Fruit fly (Drosophila melanogaster) whole organism, prepupa: ENCODE results near the gene CG6654.

Experiments
- CG10669 ChIP-seq: fragments of 200-800 bp; sonication (Bioruptor generic); optimal IDR thresholded peaks from 3 replicates; lab custom pipeline; 2018; ENCODE audit warnings: missing biosample characterization, mild to moderate bottlenecking, missing genetic modification characterization, moderate library complexity
- CG11902 ChIP-seq: fragments of 200-800 bp; sonication (Bioruptor generic); optimal IDR thresholded peaks from 3 replicates; lab custom pipeline; 2016; ENCODE audit warnings: missing biosample characterization, missing genetic modification characterization
- CG15336 ChIP-seq: fragments of 200-800 bp; sonication (Bioruptor generic); IDR thresholded peaks from 2 replicates; pipeline ENCODE4 v1.3.6; 2022; ENCODE audit warnings: missing biosample characterization, missing genetic modification characterization
- CG1621 ChIP-seq: fragments of 200-800 bp; sonication (Bioruptor generic); optimal IDR thresholded peaks from 3 replicates; lab custom pipeline; 2018; ENCODE audit warnings: missing biosample characterization, mild to moderate bottlenecking, missing genetic modification characterization
- CG32006 ChIP-seq: fragments of 200-800 bp; sonication (Bioruptor generic); optimal IDR thresholded peaks from 3 replicates; lab custom pipeline; 2017; ENCODE audit warnings: missing biosample characterization, mild to moderate bottlenecking, missing genetic modification characterization
- CG34406 ChIP-seq: fragments of 200-800 bp; sonication (Bioruptor generic); optimal IDR thresholded peaks from 3 replicates; lab custom pipeline; 2016; ENCODE audit warnings: missing biosample characterization, missing genetic modification characterization
- CG4318 ChIP-seq: fragments of 200-800 bp; sonication (Bioruptor generic); optimal IDR thresholded peaks from 3 replicates; lab custom pipeline; 2017; ENCODE audit warnings: missing biosample characterization, mild to moderate bottlenecking, missing genetic modification characterization
- CG6163 ChIP-seq: fragments of 200-800 bp; sonication (Bioruptor generic); IDR thresholded peaks from 3 replicates; pipeline ENCODE4 v1.3.6; 2022; ENCODE audit warnings: missing biosample characterization, missing genetic modification characterization
- CG7368 ChIP-seq: fragments of 200-800 bp; sonication (Bioruptor generic); optimal IDR thresholded peaks from 3 replicates; lab custom pipeline; 2016; ENCODE audit warnings: missing biosample characterization, missing genetic modification characterization
- CG8319 ChIP-seq: fragments of 200-800 bp; sonication (Bioruptor generic); optimal IDR thresholded peaks from 3 replicates; lab custom pipeline; 2016; ENCODE audit warnings: missing biosample characterization, missing genetic modification characterization
- CG9139 ChIP-seq: fragments of 200-800 bp; sonication (Bioruptor generic); optimal IDR thresholded peaks from 3 replicates; lab custom pipeline; 2017; ENCODE audit warnings: missing biosample characterization, mild to moderate bottlenecking, missing genetic modification characterization
- Eip78C ChIP-seq: fragments of 200-800 bp; sonication (Bioruptor generic); peaks from one replicate; lab custom pipeline; 2016; ENCODE audit warnings: missing biosample characterization, missing genetic modification characterization
- Eip93F ChIP-seq: fragments of 200-800 bp; sonication (Bioruptor generic); optimal IDR thresholded peaks from 2 replicates; lab custom pipeline; 2016; ENCODE audit warnings: missing biosample characterization, mild to moderate bottlenecking, missing genetic modification characterization
- Gug ChIP-seq: fragments of 200-800 bp; sonication (Bioruptor generic); IDR thresholded peaks from 2 replicates; pipeline ENCODE4 v1.3.6; 2022; ENCODE audit warnings: missing biosample characterization, missing genetic modification characterization
- Hr39 ChIP-seq: fragments of 200-800 bp; sonication (Bioruptor generic); optimal IDR thresholded peaks from 2 replicates; lab custom pipeline; 2016; ENCODE audit warnings: missing biosample characterization, missing genetic modification characterization
- Hr4 ChIP-seq: fragments of 200-800 bp; sonication (Bioruptor generic); optimal IDR thresholded peaks from 3 replicates; lab custom pipeline; 2016; ENCODE audit warnings: missing biosample characterization, missing genetic modification characterization
- Lpt ChIP-seq: fragments of 200-800 bp; sonication (Bioruptor generic); optimal IDR thresholded peaks from 3 replicates; lab custom pipeline; 2016; ENCODE audit warnings: missing biosample characterization, missing genetic modification characterization
- Met ChIP-seq: fragments of 200-800 bp; sonication (Bioruptor generic); optimal IDR thresholded peaks from 3 replicates; lab custom pipeline; 2016; ENCODE audit warnings: missing biosample characterization, missing genetic modification characterization
- OdsH ChIP-seq: fragments of 200-800 bp; sonication (Bioruptor generic); optimal IDR thresholded peaks from 3 replicates; lab custom pipeline; 2016; ENCODE audit warnings: missing biosample characterization, missing genetic modification characterization
- Smox ChIP-seq: fragments of 200-800 bp; sonication (Bioruptor generic); optimal IDR thresholded peaks from 3 replicates; lab custom pipeline; 2016; ENCODE audit warnings: missing biosample characterization, missing genetic modification characterization
- Sox102F ChIP-seq: fragments of 200-800 bp; sonication (Bioruptor generic); optimal IDR thresholded peaks from 2 replicates; lab custom pipeline; 2016; ENCODE audit warnings: missing biosample characterization, mild to moderate bottlenecking, missing genetic modification characterization
- Sox14 ChIP-seq: fragments of 200-800 bp; sonication (Bioruptor generic); optimal IDR thresholded peaks from 3 replicates; lab custom pipeline; 2016; ENCODE audit warnings: missing biosample characterization, missing genetic modification characterization
- cyc ChIP-seq: fragments of 200-800 bp; sonication (Bioruptor generic); optimal IDR thresholded peaks from 3 replicates; lab custom pipeline; 2016; ENCODE audit warnings: missing biosample characterization, missing genetic modification characterization
- dac ChIP-seq: fragments of 200-800 bp; sonication (Bioruptor generic); optimal IDR thresholded peaks from 2 replicates; lab custom pipeline; 2017; ENCODE audit warnings: missing biosample characterization, mild to moderate bottlenecking, missing genetic modification characterization
- eg ChIP-seq: fragments of 200-800 bp; sonication (Bioruptor generic); IDR thresholded peaks from 3 replicates; pipeline ENCODE4 v1.3.6; 2022; ENCODE audit warnings: missing biosample characterization, missing genetic modification characterization
- fd59A ChIP-seq: fragments of 200-800 bp; sonication (Bioruptor generic); optimal IDR thresholded peaks from 2 replicates; lab custom pipeline; 2017; ENCODE audit warnings: missing biosample characterization, mild to moderate bottlenecking, missing genetic modification characterization, missing genetic modification reagents
- lz ChIP-seq: fragments of 200-800 bp; sonication (Bioruptor generic); optimal IDR thresholded peaks from 3 replicates; lab custom pipeline; 2016; ENCODE audit warnings: missing biosample characterization, missing genetic modification characterization
- net ChIP-seq: fragments of 200-800 bp; sonication (Bioruptor generic); optimal IDR thresholded peaks from 3 replicates; lab custom pipeline; 2016; ENCODE audit warnings: missing biosample characterization, missing genetic modification characterization
- salr ChIP-seq, 2 experiments: fragments of 200-800 bp; sonication (Bioruptor generic); optimal IDR thresholded peaks; 3 replicates each; lab custom pipeline; 2016 to 2018; ENCODE audit warnings: missing biosample characterization in 2 of 2, missing genetic modification characterization in 2 of 2, mild to moderate bottlenecking in 1 of 2
- ss ChIP-seq, 2 experiments: fragments of 200-800 bp; sonication (Bioruptor generic); optimal IDR thresholded peaks; 2 replicates in 1 of 2; 3 replicates in 1 of 2; lab custom pipeline; 2017 to 2018; ENCODE audit warnings: mild to moderate bottlenecking in 2 of 2, missing biosample characterization in 2 of 2, missing genetic modification characterization in 2 of 2, moderate library complexity in 1 of 2
- topi ChIP-seq: fragments of 200-800 bp; sonication (Bioruptor generic); optimal IDR thresholded peaks from 3 replicates; lab custom pipeline; 2016; ENCODE audit warnings: missing biosample characterization, missing genetic modification characterization

Gene CG6654

dm6 chr3R:15196134-15197034 lies 17.1 kb downstream of the CG6654 start, which contains the start of the genes Kpc1 and CG42542 (continued):
- TF ChIP-seq CG11902 (GFP tag; lab: Kevin White, UChicago), result peak; percentile 42
- TF ChIP-seq fd59A (GFP tag; lab: Kevin White, UChicago), result peak; percentile 52
- no peak for TF ChIP-seq CG10669 (GFP tag; lab: Kevin White, UChicago)
- peak; percentile 81 for TF ChIP-seq Hr39 (GFP tag; lab: Kevin White, UChicago)
- TF ChIP-seq CG15336, result 0 out of 2 replicates have a peak, but pooled peaks have one; percentile 8
- peak; percentile 72 for TF ChIP-seq CG32006 (GFP tag; lab: Kevin White, UChicago)
- peak; percentile 69 for TF ChIP-seq Sox102F (GFP tag; lab: Kevin White, UChicago)
- TF ChIP-seq CG34406, result peak; percentile 63
- TF ChIP-seq cyc (GFP tag; lab: Kevin White, UChicago), result peak; percentile 71
- TF ChIP-seq Gug (GFP tag; lab: Robert Waterston, UW), result peak; percentile 13; the same call in 1 of the 2 replicates
- peak; percentile 74 for TF ChIP-seq topi
- TF ChIP-seq eg (GFP tag; lab: Robert Waterston, UW), result peak; percentile 65; the same call in 2 of the 3 replicates
- peak; percentile 47 for TF ChIP-seq Lpt (GFP tag; lab: Kevin White, UChicago)
- TF ChIP-seq CG9139 (GFP tag; lab: Kevin White, UChicago), result no peak
- peak; percentile 59 for TF ChIP-seq Eip78C (GFP tag; lab: Kevin White, UChicago)
- TF ChIP-seq Hr4, result peak; percentile 81
- TF ChIP-seq CG8319 (GFP tag; lab: Kevin White, UChicago), result peak; percentile 31
- TF ChIP-seq CG7368 (GFP tag; lab: Kevin White, UChicago), result peak; percentile 52
- peak; percentile 32 for TF ChIP-seq Eip93F (GFP tag; lab: Kevin White, UChicago)
- peak; percentile 36 to 53 for TF ChIP-seq salr (GFP tag; optimal IDR thresholded peaks at IDR 0.05; lab: Kevin White, UChicago)
- TF ChIP-seq CG4318 (GFP tag; lab: Kevin White, UChicago), result no peak
- peak; percentile 54 for TF ChIP-seq net (GFP tag; lab: Kevin White, UChicago)

- TF ChIP-seq Hr39 (GFP tag; lab: Kevin White, UChicago) (no peak), OdsH (no peak), CG1621 (no peak), CG8319 (GFP tag; lab: Kevin White, UChicago) (no peak), dac (GFP tag; lab: Kevin White, UChicago) (no peak)
Observed at dm6 chr3R:15181467-15181866, 32.0 kb downstream of the CG6654 start, which contains the start of gene Mf. Gene Mf (minus strand): TSS chr3R:15181510.

- TF ChIP-seq eg (GFP tag; lab: Robert Waterston, UW), result no peak
- TF ChIP-seq Eip78C (GFP tag; lab: Kevin White, UChicago), result no peak
- no peak for TF ChIP-seq Sox14 (GFP tag; lab: Kevin White, UChicago)
- no peak for TF ChIP-seq CG15336
- TF ChIP-seq Sox102F (GFP tag; lab: Kevin White, UChicago), result no peak
- TF ChIP-seq CG32006 (GFP tag; lab: Kevin White, UChicago), result no peak
- TF ChIP-seq lz (GFP tag; lab: Kevin White, UChicago), result no peak
- TF ChIP-seq Smox, result no peak
- TF ChIP-seq ss (GFP tag; optimal IDR thresholded peaks at IDR 0.05; lab: Kevin White, UChicago), result no peak
- TF ChIP-seq CG8319 (GFP tag; lab: Kevin White, UChicago), result no peak
- no peak for TF ChIP-seq Gug (GFP tag; lab: Robert Waterston, UW)
- TF ChIP-seq CG34406, result no peak
- TF ChIP-seq CG6163, result no peak
- TF ChIP-seq Met (GFP tag; lab: Kevin White, UChicago), result no peak
Observed at dm6 chr3R:15177230-15177629, 36.2 kb downstream of the CG6654 start.
